Worm (Caenorhabditis elegans) whole organism, late embryonic: ENCODE results near the gene rpb-12.

Source experiments
- F13H6.1 ChIP-seq: sonication (generic microtip); optimal IDR thresholded peaks from 2 replicates; lab custom pipeline; 2016; ENCODE audit warnings: missing genetic modification characterization, missing compliant biosample characterization
- T23F11.4 ChIP-seq: fragments of 200-800 bp; sonication (Bioruptor generic); optimal IDR thresholded peaks from 2 replicates; lab custom pipeline; 2018; ENCODE audit warnings: mild to moderate bottlenecking, missing genetic modification characterization, missing compliant biosample characterization
- Y22D7AL.16 ChIP-seq: sonication (generic microtip); optimal IDR thresholded peaks from 2 replicates; lab custom pipeline; 2016; ENCODE audit warnings: missing genetic modification characterization, missing compliant biosample characterization
- ama-1 ChIP-seq: fragments of 150-350 bp; optimal IDR thresholded peaks from 2 replicates; lab custom pipeline; 2014
- ceh-14 ChIP-seq: sonication (generic microtip); optimal IDR thresholded peaks from 2 replicates; lab custom pipeline; 2016; ENCODE audit warnings: missing genotype, missing genetic modification characterization, missing compliant biosample characterization
- ceh-19 ChIP-seq: fragments of 200-800 bp; sonication (Bioruptor generic); optimal IDR thresholded peaks from 2 replicates; lab custom pipeline; 2018; ENCODE audit warnings: mild to moderate bottlenecking, missing genetic modification characterization, missing compliant biosample characterization
- ceh-2 ChIP-seq: sonication (generic microtip); optimal IDR thresholded peaks from 2 replicates; lab custom pipeline; 2016; ENCODE audit warnings: missing genotype, missing genetic modification characterization, missing compliant biosample characterization
- ceh-24 ChIP-seq: sonication (generic microtip); optimal IDR thresholded peaks from 2 replicates; lab custom pipeline; 2016; ENCODE audit warnings: mild to moderate bottlenecking, missing genetic modification characterization, missing compliant biosample characterization
- ceh-30 ChIP-seq: fragments of 150-350 bp; optimal IDR thresholded peaks from 2 replicates; lab custom pipeline; 2014; ENCODE audit warnings: missing biosample characterization, missing genetic modification characterization
- ceh-31 ChIP-seq: sonication (generic microtip); optimal IDR thresholded peaks from 2 replicates; lab custom pipeline; 2016; ENCODE audit warnings: missing genetic modification characterization, missing compliant biosample characterization
- ceh-34 ChIP-seq: sonication (generic microtip); optimal IDR thresholded peaks from 2 replicates; lab custom pipeline; 2016; ENCODE audit warnings: mild to moderate bottlenecking, missing genetic modification characterization, missing compliant biosample characterization
- ceh-45 ChIP-seq: fragments of 200-800 bp; sonication (Bioruptor generic); IDR thresholded peaks from 2 replicates; pipeline ENCODE4 v1.3.6; 2022; ENCODE audit warnings: missing genetic modification reagents, missing genetic modification characterization, missing compliant biosample characterization
- ceh-48 ChIP-seq: sonication (generic microtip); optimal IDR thresholded peaks from 2 replicates; lab custom pipeline; 2016; ENCODE audit warnings: missing genetic modification characterization, inconsistent platforms, missing compliant biosample characterization
- ceh-6 ChIP-seq: fragments of 200-800 bp; sonication (Bioruptor generic); optimal IDR thresholded peaks from 2 replicates; lab custom pipeline; 2018; ENCODE audit warnings: mild to moderate bottlenecking, missing genetic modification characterization, missing compliant biosample characterization
- che-1 ChIP-seq: sonication (generic microtip); optimal IDR thresholded peaks from 2 replicates; lab custom pipeline; 2016; ENCODE audit warnings: mild to moderate bottlenecking, missing genetic modification characterization, missing compliant biosample characterization
- dmd-4 ChIP-seq: sonication (generic microtip); optimal IDR thresholded peaks from 2 replicates; lab custom pipeline; 2016; ENCODE audit warnings: borderline replicate concordance, missing genetic modification characterization, missing compliant biosample characterization
- dve-1 ChIP-seq: sonication (generic microtip); optimal IDR thresholded peaks from 2 replicates; lab custom pipeline; 2017; ENCODE audit warnings: antibody characterized with exemption, mild to moderate bottlenecking, missing genetic modification characterization, missing compliant biosample characterization
- elt-2 ChIP-seq: sonication (generic microtip); optimal IDR thresholded peaks from 2 replicates; lab custom pipeline; 2016; ENCODE audit warnings: missing genetic modification reagents, missing genetic modification characterization, missing compliant biosample characterization
- elt-4 ChIP-seq: sonication (generic microtip); optimal IDR thresholded peaks from 2 replicates; lab custom pipeline; 2016; ENCODE audit warnings: missing genetic modification characterization, missing compliant biosample characterization
- ets-4 ChIP-seq: sonication (generic microtip); optimal IDR thresholded peaks from 2 replicates; lab custom pipeline; 2016; ENCODE audit warnings: missing genetic modification characterization, missing compliant biosample characterization
- eyg-1 ChIP-seq: sonication (generic microtip); optimal IDR thresholded peaks from 2 replicates; lab custom pipeline; 2016; ENCODE audit warnings: missing genotype, missing genetic modification characterization, missing compliant biosample characterization
- gmeb-2 ChIP-seq: sonication (generic microtip); optimal IDR thresholded peaks from 2 replicates; lab custom pipeline; 2016; ENCODE audit warnings: missing genetic modification characterization, inconsistent platforms, missing compliant biosample characterization
- hlh-13 ChIP-seq: fragments of 200-800 bp; sonication (Bioruptor generic); optimal IDR thresholded peaks from 2 replicates; lab custom pipeline; 2018; ENCODE audit warnings: mild to moderate bottlenecking, missing genetic modification characterization, missing compliant biosample characterization
- hlh-15 ChIP-seq: sonication (generic microtip); optimal IDR thresholded peaks from 2 replicates; lab custom pipeline; 2016; ENCODE audit warnings: missing genetic modification characterization, missing compliant biosample characterization
- hlh-30 ChIP-seq: sonication (generic microtip); optimal IDR thresholded peaks from 2 replicates; lab custom pipeline; 2017; ENCODE audit warnings: antibody characterized with exemption, missing genetic modification characterization, missing compliant biosample characterization; ENCODE audit not compliant: insufficient read depth
- hlh-8 ChIP-seq: sonication (generic microtip); optimal IDR thresholded peaks from 2 replicates; lab custom pipeline; 2016; ENCODE audit warnings: missing genotype, missing genetic modification characterization, missing compliant biosample characterization
- lin-11 ChIP-seq: fragments of 200-800 bp; sonication (Bioruptor generic); optimal IDR thresholded peaks from 2 replicates; lab custom pipeline; 2018; ENCODE audit warnings: mild to moderate bottlenecking, missing genetic modification characterization, missing compliant biosample characterization
- madf-2 ChIP-seq: sonication (generic microtip); optimal IDR thresholded peaks from 2 replicates; lab custom pipeline; 2017; ENCODE audit warnings: missing genetic modification characterization, missing compliant biosample characterization
- mec-3 ChIP-seq: sonication (generic microtip); optimal IDR thresholded peaks from 2 replicates; lab custom pipeline; 2016; ENCODE audit warnings: borderline replicate concordance, missing genetic modification characterization, missing compliant biosample characterization
- npax-4 ChIP-seq: sonication (generic microtip); optimal IDR thresholded peaks from 2 replicates; lab custom pipeline; 2016; ENCODE audit warnings: missing genetic modification characterization, missing compliant biosample characterization
- pat-9 ChIP-seq: fragments of 200-800 bp; sonication (Bioruptor generic); optimal IDR thresholded peaks from 2 replicates; lab custom pipeline; 2018; ENCODE audit warnings: mild to moderate bottlenecking, missing genetic modification characterization, moderate library complexity, missing compliant biosample characterization
- pax-1 ChIP-seq: fragments of 150-350 bp; optimal IDR thresholded peaks from 2 replicates; lab custom pipeline; 2014; ENCODE audit warnings: missing biosample characterization, missing genetic modification characterization
- pha-4 ChIP-seq: fragments of 150-350 bp; optimal IDR thresholded peaks from 2 replicates; lab custom pipeline; 2018; ENCODE audit warnings: missing biosample characterization, missing genetic modification reagents, missing genetic modification characterization
- rnt-1 ChIP-seq: sonication (generic microtip); optimal IDR thresholded peaks from 2 replicates; lab custom pipeline; 2016; ENCODE audit warnings: missing genetic modification characterization, missing compliant biosample characterization
- sdc-2 ChIP-seq: sonication (generic microtip); optimal IDR thresholded peaks from 2 replicates; lab custom pipeline; 2016; ENCODE audit warnings: missing genotype, missing genetic modification characterization, missing compliant biosample characterization
- sox-2 ChIP-seq: fragments of 200-800 bp; sonication (Bioruptor generic); IDR thresholded peaks from 2 replicates; pipeline ENCODE4 v1.3.6; 2022; ENCODE audit warnings: missing genetic modification reagents, missing genetic modification characterization, missing compliant biosample characterization
- sox-4 ChIP-seq: sonication (generic microtip); optimal IDR thresholded peaks from 2 replicates; lab custom pipeline; 2017; ENCODE audit warnings: mild to moderate bottlenecking, missing genetic modification characterization, inconsistent platforms, missing compliant biosample characterization
- tbx-2 ChIP-seq: sonication (generic microtip); optimal IDR thresholded peaks from 2 replicates; lab custom pipeline; 2016; ENCODE audit warnings: missing genetic modification characterization, missing compliant biosample characterization
- tbx-7 ChIP-seq: sonication (generic microtip); optimal IDR thresholded peaks from 2 replicates; lab custom pipeline; 2016; ENCODE audit warnings: missing genotype, missing genetic modification characterization, missing compliant biosample characterization
- unc-3 ChIP-seq, 2 experiments: fragments of 200-800 bp in 1 of 2; sonication (Bioruptor generic) in 1 of 2; sonication (generic microtip) in 1 of 2; conservative IDR thresholded peaks in 1 of 2; optimal IDR thresholded peaks in 1 of 2; 2 replicates each; pipeline versions ENCODE4 v1.3.6 to Lab custom; 2016 to 2022; ENCODE audit warnings: missing compliant biosample characterization in 2 of 2, missing genetic modification characterization in 2 of 2, missing genetic modification reagents in 1 of 2
- unc-55 ChIP-seq: sonication (generic microtip); optimal IDR thresholded peaks from 2 replicates; lab custom pipeline; 2017; ENCODE audit warnings: missing biosample characterization, missing genetic modification reagents, missing genetic modification characterization
- unc-86 ChIP-seq: sonication (generic microtip); optimal IDR thresholded peaks from 2 replicates; lab custom pipeline; 2016; ENCODE audit warnings: missing genetic modification characterization, missing compliant biosample characterization
- ztf-16 ChIP-seq: sonication (generic microtip); optimal IDR thresholded peaks from 2 replicates; lab custom pipeline; 2017; ENCODE audit warnings: missing genetic modification characterization, missing compliant biosample characterization

The rpb-12 gene

DNA sequence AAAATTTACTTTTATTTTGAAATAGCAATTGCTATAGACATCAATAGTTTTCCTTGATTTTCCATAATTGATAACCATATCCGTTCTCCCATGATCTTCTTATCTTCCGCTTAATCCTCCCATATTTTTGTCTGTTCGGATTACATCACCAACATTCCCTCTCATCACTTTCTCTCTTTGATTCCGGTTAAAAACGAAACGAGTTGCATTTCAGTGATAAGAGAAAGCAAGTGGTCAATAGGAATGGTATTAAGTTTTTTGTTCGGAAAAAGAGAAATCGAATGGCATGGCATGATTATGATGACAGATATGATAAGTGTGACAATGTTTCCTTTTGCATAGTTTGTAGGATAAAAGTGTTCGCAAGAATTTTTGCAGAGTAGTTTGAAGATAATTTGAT lies 34.6 kb downstream of the rpb-12 start:
- no peak for TF ChIP-seq unc-55 (GFP tag; lab: Kevin White, UChicago)
- TF ChIP-seq ceh-30, result no peak
- no peak for TF ChIP-seq ceh-48 (tag; lab: Kevin White, UChicago)
- no peak for TF ChIP-seq sdc-2 (tag; lab: Kevin White, UChicago)
- TF ChIP-seq tbx-7 (tag; lab: Kevin White, UChicago), result no peak
- no peak for TF ChIP-seq ztf-16
- no peak for TF ChIP-seq ceh-24
- TF ChIP-seq ceh-6 (GFP tag; lab: Kevin White, UChicago), result no peak
- no peak for TF ChIP-seq pax-1 (tag; lab: Kevin White, UChicago)
- no peak for TF ChIP-seq ceh-19 (GFP tag; lab: Kevin White, UChicago)
- no peak for TF ChIP-seq Y22D7AL.16
- TF ChIP-seq hlh-8 (tag; lab: Kevin White, UChicago), result no peak
- no peak for TF ChIP-seq ama-1
- no peak for TF ChIP-seq T23F11.4
- no peak for TF ChIP-seq pha-4 (tag; lab: Kevin White, UChicago)

ce11 chrIV:9108631-9109030 lies 38.0 kb downstream of the rpb-12 start, which contains the start of gene aly-1:
Gene aly-1 (plus strand): TSS chrIV:9108931.
- TF ChIP-seq elt-4 (tag; lab: Kevin White, UChicago) (no peak), hlh-8 (tag; lab: Kevin White, UChicago) (no peak), hlh-15 (tag; lab: Kevin White, UChicago) (no peak), ceh-2 (no peak), unc-55 (GFP tag; lab: Kevin White, UChicago) (no peak), sox-2 (no peak), hlh-30 (tag; lab: Kevin White, UChicago) (no peak), pat-9 (tag; lab: Kevin White, UChicago) (no peak), che-1 (tag; lab: Kevin White, UChicago) (no peak), eyg-1 (no peak)

- peak; percentile 11; the same call in 1 of the 2 replicates for TF ChIP-seq sox-2
- no peak for TF ChIP-seq rnt-1 (tag; lab: Kevin White, UChicago)
- no peak for TF ChIP-seq ztf-16
- peak; percentile 40 for TF ChIP-seq ceh-48 (tag; lab: Kevin White, UChicago)
- no peak for TF ChIP-seq madf-2 (tag; lab: Kevin White, UChicago)
- TF ChIP-seq ceh-45 (GFP tag; lab: Robert Waterston, UW), result no peak
- peak; percentile 72 for TF ChIP-seq unc-55 (GFP tag; lab: Kevin White, UChicago)
- no peak for TF ChIP-seq dmd-4 (tag; lab: Kevin White, UChicago)
- TF ChIP-seq ceh-31 (tag; lab: Kevin White, UChicago), result peak; percentile 41
- TF ChIP-seq hlh-8 (tag; lab: Kevin White, UChicago), result peak; percentile 47
- TF ChIP-seq unc-86, result no peak
- no peak for TF ChIP-seq hlh-30 (tag; lab: Kevin White, UChicago)
- TF ChIP-seq F13H6.1 (tag; lab: Kevin White, UChicago), result no peak
- TF ChIP-seq hlh-13 (GFP tag; lab: Kevin White, UChicago), result no peak
- TF ChIP-seq pat-9 (tag; lab: Kevin White, UChicago), result peak; percentile 15
- no peak for TF ChIP-seq unc-3 (GFP tag; conservative IDR thresholded peaks at IDR 0.05; lab: Robert Waterston, UW)
- TF ChIP-seq unc-3 (tag; optimal IDR thresholded peaks at IDR 0.05; lab: Kevin White, UChicago), result no peak
- TF ChIP-seq tbx-2 (tag; lab: Kevin White, UChicago), result peak; percentile 1
- peak; percentile 19 for TF ChIP-seq elt-2
- TF ChIP-seq, all 69 proteins: peak for 8
Measured at ce11 chrIV:9107464-9107863, 39.2 kb downstream of the rpb-12 start.

DNA sequence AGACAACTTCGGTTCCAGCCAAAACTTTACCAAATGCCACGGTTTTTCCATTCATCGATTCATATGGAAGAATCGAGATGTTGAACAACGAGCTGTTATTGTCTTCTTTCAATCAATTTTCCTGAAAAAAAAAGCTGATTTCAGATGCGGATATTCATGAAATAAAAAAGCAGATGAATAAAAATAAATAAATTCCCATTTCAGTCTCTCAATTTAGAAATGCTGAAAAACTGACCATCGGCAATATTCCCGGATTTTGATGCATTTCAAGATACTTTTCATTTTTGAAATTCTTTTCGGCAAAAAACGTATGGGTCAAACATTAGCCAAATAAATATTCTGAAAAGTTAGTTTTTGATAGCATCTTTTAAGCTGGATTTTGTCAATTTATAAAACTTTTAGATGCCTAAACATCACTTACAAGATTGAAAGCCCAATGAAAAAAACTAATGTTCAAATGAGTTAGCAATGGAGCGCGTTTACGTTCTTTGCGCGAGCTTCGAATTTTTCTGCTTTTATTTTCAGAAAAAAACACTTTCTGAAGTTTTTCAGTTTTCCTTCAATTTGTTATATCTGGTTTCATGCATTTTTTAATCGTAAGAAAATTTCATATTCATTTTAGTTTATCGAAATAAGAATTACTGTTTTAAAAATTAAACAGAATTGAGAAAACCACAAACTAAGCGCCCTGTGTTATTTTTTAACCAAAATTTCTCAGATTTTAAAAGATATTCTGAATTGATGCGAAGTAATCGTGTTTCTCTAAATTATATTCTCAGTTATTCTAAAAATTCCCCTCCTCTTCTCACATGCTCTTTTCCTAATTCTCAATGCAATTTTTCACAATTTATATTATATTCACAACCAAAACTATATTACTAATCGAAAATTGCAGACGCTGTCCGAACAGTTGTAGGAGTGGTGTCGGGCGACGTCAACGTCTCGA lies 42.3 kb downstream of the rpb-12 start, which contains the start of the genes C01F6.14 and fem-3:
C01F6.14 (minus strand) TSS at position 51 of the 946 bp plus-strand sequence.
fem-3 (plus strand) TSS at position 896 of the 946 bp plus-strand sequence.
- TF ChIP-seq ceh-2 (no peak), pax-1 (tag; lab: Kevin White, UChicago) (no peak), ets-4 (tag; lab: Kevin White, UChicago) (no peak), pha-4 (tag; lab: Kevin White, UChicago) (no peak), Y22D7AL.16 (no peak), dve-1 (no peak), lin-11 (no peak), sox-4 (tag; lab: Kevin White, UChicago) (no peak), tbx-7 (tag; lab: Kevin White, UChicago) (no peak), ceh-6 (GFP tag; lab: Kevin White, UChicago) (no peak), mec-3 (tag; lab: Kevin White, UChicago) (no peak), gmeb-2 (tag; lab: Kevin White, UChicago) (no peak), dmd-4 (tag; lab: Kevin White, UChicago) (no peak), ztf-16 (no peak), npax-4 (tag; lab: Kevin White, UChicago) (no peak), madf-2 (tag; lab: Kevin White, UChicago) (no peak), ceh-34 (no peak), ceh-14 (tag; lab: Kevin White, UChicago) (no peak)
